Worm (Caenorhabditis elegans): Measurements from ENCODE around the gene ttbk-7.

The ttbk-7 gene

ce11 chrV:12909544-12910157 is 14.0 kb upstream of the ttbk-7 start, which contains the start of gene nid-1 (continued):
- TF ChIP-seq zfp-2 (tag; optimal IDR thresholded peaks at IDR 0.05) (no peak), ztf-11 (tag; optimal IDR thresholded peaks at IDR 0.05) (no peak), Y48G9A.11 (GFP tag; IDR thresholded peaks at IDR 0.05) (no peak), lin-29 (GFP tag; IDR thresholded peaks at IDR 0.05) (no peak), snpc-4 (tag; optimal IDR thresholded peaks at IDR 0.05) (no peak), lir-3 (tag; optimal IDR thresholded peaks at IDR 0.05) (no peak), F10B5.3 (tag; optimal IDR thresholded peaks at IDR 0.05) (no peak), lin-15B (tag; optimal IDR thresholded peaks at IDR 0.05) (no peak), T20F7.1 (GFP tag; optimal IDR thresholded peaks at IDR 0.05) (no peak), nhr-10 (tag; optimal IDR thresholded peaks at IDR 0.05) (no peak), hlh-11 (tag; optimal IDR thresholded peaks at IDR 0.05) (peak; percentile 64), mxl-3 (GFP tag; optimal IDR thresholded peaks at IDR 0.05) (no peak), nhr-111 (GFP tag; optimal IDR thresholded peaks at IDR 0.05) (no peak), egl-43 (GFP tag; IDR thresholded peaks at IDR 0.05) (no peak), ceh-32 (tag; optimal IDR thresholded peaks at IDR 0.05; ENCODE audit: poor library complexity) (no peak), ces-1 (GFP tag; optimal IDR thresholded peaks at IDR 0.05) (no peak), daf-8 (GFP tag; IDR thresholded peaks at IDR 0.05) (no peak), pha-4 (GFP tag; IDR thresholded peaks at IDR 0.05) (no peak), pha-4 (tag; optimal IDR thresholded peaks at IDR 0.05) (no peak), unc-130 (GFP tag; optimal IDR thresholded peaks at IDR 0.05) (no peak), fos-1 (tag; optimal IDR thresholded peaks at IDR 0.05) (no peak), nhr-77 (tag; optimal IDR thresholded peaks at IDR 0.05) (peak; percentile 16), php-3 (GFP tag; IDR thresholded peaks at IDR 0.05) (peak; percentile 93), madf-9 (GFP tag; conservative IDR thresholded peaks at IDR 0.05) (no peak), lim-7 (GFP tag; IDR thresholded peaks at IDR 0.05) (no peak), dve-1 (tag; optimal IDR thresholded peaks at IDR 0.05; ENCODE audit: insufficient read depth) (peak; percentile 67), ama-1 (optimal IDR thresholded peaks at IDR 0.05) (no peak), lin-1 (GFP tag; IDR thresholded peaks at IDR 0.05) (no peak), aly-2 (tag; optimal IDR thresholded peaks at IDR 0.05) (no peak), rbr-2 (tag; optimal IDR thresholded peaks at IDR 0.05) (no peak), tra-1 (GFP tag; IDR thresholded peaks at IDR 0.05) (no peak), Y105C5A.15 (GFP tag; IDR thresholded peaks at IDR 0.05) (no peak), nhr-6 (tag; optimal IDR thresholded peaks at IDR 0.05) (no peak), Y5F2A.4 (GFP tag; optimal IDR thresholded peaks at IDR 0.05) (no peak), duxl-1 (tag; optimal IDR thresholded peaks at IDR 0.05; ENCODE audit: poor library complexity) (no peak), ZK337.2 (GFP tag; IDR thresholded peaks at IDR 0.05) (no peak), pqm-1 (tag; optimal IDR thresholded peaks at IDR 0.05) (peak; percentile 51), nhr-76 (tag; optimal IDR thresholded peaks at IDR 0.05) (no peak), arid-1 (GFP tag; conservative IDR thresholded peaks at IDR 0.05) (no peak), attf-4 (tag; optimal IDR thresholded peaks at IDR 0.05) (no peak), lsy-2 (tag; optimal IDR thresholded peaks at IDR 0.05) (no peak), unc-39 (tag; optimal IDR thresholded peaks at IDR 0.05) (no peak), F37D6.2 (tag; optimal IDR thresholded peaks at IDR 0.05) (no peak), nhr-48 (tag; optimal IDR thresholded peaks at IDR 0.05) (no peak), mep-1 (tag; optimal IDR thresholded peaks at IDR 0.05) (no peak), F26F4.8 (GFP tag; conservative IDR thresholded peaks at IDR 0.05) (no peak), nhr-42 (GFP tag; IDR thresholded peaks at IDR 0.05) (no peak)
